Fruit fly (Drosophila melanogaster) whole organism, embryonic: ENCODE data around the gene CG7497.

Source experiments
- Abd-B ChIP-seq: fragments of 200-800 bp; sonication (Bioruptor generic); optimal IDR thresholded peaks from 2 replicates; lab custom pipeline; 2018; ENCODE audit warnings: missing biosample characterization, mild to moderate bottlenecking, missing genetic modification characterization, moderate library complexity
- Bgb ChIP-seq: fragments of 200-800 bp; sonication (Bioruptor generic); IDR thresholded peaks from 2 replicates; pipeline ENCODE4 v1.3.6; 2022; ENCODE audit warnings: missing biosample characterization, missing genetic modification characterization; ENCODE audit not compliant: partially characterized antibody
- Bteb2 ChIP-seq: fragments of 200-800 bp; sonication (Bioruptor generic); optimal IDR thresholded peaks from 2 replicates; lab custom pipeline; 2016; ENCODE audit warnings: missing biosample characterization, missing genetic modification characterization
- CG10462 ChIP-seq: fragments of 200-800 bp; sonication (Bioruptor generic); optimal IDR thresholded peaks from 2 replicates; lab custom pipeline; 2016; ENCODE audit warnings: missing biosample characterization, missing genetic modification characterization
- CG10565 ChIP-seq: fragments of 200-800 bp; sonication (Bioruptor generic); optimal IDR thresholded peaks from 3 replicates; lab custom pipeline; 2016; ENCODE audit warnings: missing biosample characterization, mild to moderate bottlenecking, missing genetic modification characterization
- CG12219 ChIP-seq: fragments of 200-800 bp; sonication (Bioruptor generic); optimal IDR thresholded peaks from 3 replicates; lab custom pipeline; 2018; ENCODE audit warnings: missing biosample characterization, mild to moderate bottlenecking, missing genetic modification characterization
- CG14860 ChIP-seq: fragments of 200-800 bp; sonication (Bioruptor generic); IDR thresholded peaks from 3 replicates; pipeline ENCODE4 v1.3.6; 2022; ENCODE audit warnings: missing biosample characterization, missing genetic modification characterization; ENCODE audit not compliant: partially characterized antibody
- CG14965 ChIP-seq: fragments of 200-800 bp; sonication (Bioruptor generic); optimal IDR thresholded peaks from 2 replicates; lab custom pipeline; 2016; ENCODE audit warnings: missing biosample characterization, missing genetic modification characterization, borderline replicate concordance
- CG17802 ChIP-seq: fragments of 200-800 bp; sonication (Bioruptor generic); optimal IDR thresholded peaks from 2 replicates; lab custom pipeline; 2018; ENCODE audit warnings: missing biosample characterization, mild to moderate bottlenecking, missing genetic modification characterization, moderate library complexity
- CG2129 ChIP-seq: fragments of 200-800 bp; sonication (Bioruptor generic); IDR thresholded peaks from 2 replicates; pipeline ENCODE4 v1.3.6; 2022; ENCODE audit warnings: missing biosample characterization, missing genetic modification characterization; ENCODE audit not compliant: partially characterized antibody
- CG2199 ChIP-seq: fragments of 200-800 bp; sonication (Bioruptor generic); IDR thresholded peaks from 3 replicates; pipeline ENCODE4 v1.3.6; 2022; ENCODE audit warnings: missing biosample characterization, missing genetic modification characterization
- CG33213 ChIP-seq: fragments of 200-800 bp; sonication (Bioruptor generic); optimal IDR thresholded peaks from 3 replicates; lab custom pipeline; 2016; ENCODE audit warnings: missing biosample characterization, missing genetic modification characterization
- CG34422 ChIP-seq: fragments of 200-800 bp; sonication (Bioruptor generic); IDR thresholded peaks from 3 replicates; pipeline ENCODE4 v1.3.6; 2022; ENCODE audit warnings: missing biosample characterization, missing genetic modification characterization
- CG6654 ChIP-seq: fragments of 200-800 bp; sonication (Bioruptor generic); optimal IDR thresholded peaks from 2 replicates; lab custom pipeline; 2017; ENCODE audit warnings: missing biosample characterization, mild to moderate bottlenecking, missing genetic modification characterization
- CG6791 ChIP-seq: fragments of 200-800 bp; sonication (Bioruptor generic); IDR thresholded peaks from 3 replicates; pipeline ENCODE4 v1.3.6; 2022; ENCODE audit warnings: missing biosample characterization, missing genetic modification characterization; ENCODE audit not compliant: partially characterized antibody
- CG7963 ChIP-seq: fragments of 200-800 bp; sonication (Bioruptor generic); IDR thresholded peaks from 3 replicates; pipeline ENCODE4 v1.3.6; 2022; ENCODE audit warnings: missing biosample characterization, missing genetic modification characterization; ENCODE audit not compliant: partially characterized antibody
- CoRest ChIP-seq: fragments of 200-800 bp; sonication (Bioruptor generic); optimal IDR thresholded peaks from 3 replicates; lab custom pipeline; 2018; ENCODE audit warnings: missing biosample characterization, mild to moderate bottlenecking, missing genetic modification characterization, moderate library complexity
- D ChIP-seq, 2 experiments: fragments of 200-800 bp in 1 of 2; fragments of >200 bp in 1 of 2; sonication (Bioruptor generic) in 1 of 2; optimal IDR thresholded peaks; 2 replicates in 1 of 2; 3 replicates in 1 of 2; lab custom pipeline; 2017; ENCODE audit warnings: mild to moderate bottlenecking in 1 of 2, missing biosample characterization in 1 of 2, missing genetic modification characterization in 1 of 2, missing genetic modification reagents in 1 of 2
- Deaf1 ChIP-seq: fragments of 200-800 bp; optimal IDR thresholded peaks from 3 replicates; lab custom pipeline; 2019; ENCODE audit warnings: missing biosample characterization, mild to moderate bottlenecking, missing genetic modification characterization, moderate library complexity
- Dek ChIP-seq: fragments of 200-800 bp; sonication (Bioruptor generic); optimal IDR thresholded peaks from 3 replicates; lab custom pipeline; 2019; ENCODE audit warnings: missing biosample characterization, mild to moderate bottlenecking, missing genetic modification characterization, moderate library complexity
- Dll ChIP-seq: fragments of 200-800 bp; sonication (Bioruptor generic); IDR thresholded peaks from 4 replicates; pipeline ENCODE4 v1.3.6; 2022; ENCODE audit warnings: missing biosample characterization, missing genetic modification characterization; ENCODE audit not compliant: partially characterized antibody
- Elba2 ChIP-seq: fragments of 200-800 bp; sonication (Bioruptor generic); optimal IDR thresholded peaks from 3 replicates; lab custom pipeline; 2016; ENCODE audit warnings: missing biosample characterization, missing genetic modification characterization
- Fer2 ChIP-seq: fragments of 200-800 bp; sonication (Bioruptor generic); optimal IDR thresholded peaks from 2 replicates; lab custom pipeline; 2018; ENCODE audit warnings: missing biosample characterization, mild to moderate bottlenecking, missing genetic modification characterization, moderate library complexity
- MTF-1 ChIP-seq: fragments of 200-800 bp; sonication (Bioruptor generic); optimal IDR thresholded peaks from 2 replicates; lab custom pipeline; 2018; ENCODE audit warnings: missing biosample characterization, mild to moderate bottlenecking, missing genetic modification characterization, borderline replicate concordance
- NK7.1 ChIP-seq: fragments of 200-800 bp; sonication (Bioruptor generic); optimal IDR thresholded peaks from 3 replicates; lab custom pipeline; 2016; ENCODE audit warnings: missing biosample characterization, missing genetic modification characterization
- Opbp ChIP-seq: fragments of 200-800 bp; sonication (Bioruptor generic); IDR thresholded peaks from 3 replicates; pipeline ENCODE4 v1.3.6; 2022; ENCODE audit warnings: missing biosample characterization, missing genetic modification characterization; ENCODE audit not compliant: partially characterized antibody
- Ssrp ChIP-seq: fragments of 200-800 bp; sonication (Bioruptor generic); optimal IDR thresholded peaks from 2 replicates; lab custom pipeline; 2018; ENCODE audit warnings: missing biosample characterization, mild to moderate bottlenecking, missing genetic modification characterization, moderate library complexity
- Usf ChIP-seq: fragments of 200-800 bp; sonication (Bioruptor generic); optimal IDR thresholded peaks from 2 replicates; lab custom pipeline; 2017; ENCODE audit warnings: missing genotype, missing biosample characterization, missing genetic modification characterization
- Xrp1 ChIP-seq: fragments of 200-800 bp; sonication (Bioruptor generic); IDR thresholded peaks from 2 replicates; pipeline ENCODE4 v1.3.6; 2022; ENCODE audit warnings: missing biosample characterization, missing genetic modification characterization
- YL-1 ChIP-seq: fragments of 200-800 bp; sonication (Bioruptor generic); optimal IDR thresholded peaks from 3 replicates; lab custom pipeline; 2017; ENCODE audit warnings: missing biosample characterization, mild to moderate bottlenecking, missing genetic modification characterization
- ac ChIP-seq: fragments of 200-800 bp; sonication (Bioruptor generic); optimal IDR thresholded peaks from 3 replicates; lab custom pipeline; 2017; ENCODE audit warnings: missing biosample characterization, mild to moderate bottlenecking, missing genetic modification characterization
- al ChIP-seq: fragments of 200-800 bp; sonication (Bioruptor generic); IDR thresholded peaks from 2 replicates; pipeline ENCODE4 v1.3.6; 2022; ENCODE audit warnings: missing biosample characterization, missing genetic modification characterization
- btn ChIP-seq: fragments of 200-800 bp; sonication (Bioruptor generic); optimal IDR thresholded peaks from 2 replicates; lab custom pipeline; 2016; ENCODE audit warnings: missing biosample characterization, missing genetic modification characterization
- chinmo ChIP-seq: fragments of 200-800 bp; sonication (Bioruptor generic); IDR thresholded peaks from 4 replicates; pipeline ENCODE4 v1.3.6; 2022; ENCODE audit warnings: missing biosample characterization, missing genetic modification characterization; ENCODE audit not compliant: partially characterized antibody
- dan ChIP-seq: fragments of 200-800 bp; sonication (Bioruptor generic); IDR thresholded peaks from 2 replicates; pipeline ENCODE4 v1.3.6; 2022; ENCODE audit warnings: missing biosample characterization, missing genetic modification characterization
- ftz-f1 ChIP-seq: fragments of 200-800 bp; sonication (Bioruptor generic); optimal IDR thresholded peaks from 2 replicates; lab custom pipeline; 2016; ENCODE audit warnings: missing biosample characterization, missing genetic modification characterization
- hb ChIP-seq: fragments of 200-800 bp; sonication (Bioruptor generic); IDR thresholded peaks from 3 replicates; pipeline ENCODE4 v1.3.6; 2022; ENCODE audit warnings: missing biosample characterization, missing genetic modification characterization; ENCODE audit not compliant: partially characterized antibody
- jigr1 ChIP-seq: fragments of 200-800 bp; sonication (Bioruptor generic); IDR thresholded peaks from 3 replicates; pipeline ENCODE4 v1.3.6; 2022; ENCODE audit warnings: missing biosample characterization, missing genetic modification characterization
- lola ChIP-seq, 3 experiments: fragments of >200 bp in 2 of 3; fragments of 200-800 bp in 1 of 3; sonication (Bioruptor generic) in 1 of 3; optimal IDR thresholded peaks; 2 replicates each; lab custom pipeline; 2017 to 2019; ENCODE audit warnings: missing biosample characterization in 3 of 3, missing genetic modification characterization in 3 of 3, mild to moderate bottlenecking in 1 of 3, moderate library complexity in 1 of 3
- maf-S ChIP-seq: fragments of 200-800 bp; sonication (Bioruptor generic); optimal IDR thresholded peaks from 2 replicates; lab custom pipeline; 2016; ENCODE audit warnings: missing biosample characterization, missing genetic modification characterization
- nom ChIP-seq: fragments of 200-800 bp; sonication (Bioruptor generic); optimal IDR thresholded peaks from 2 replicates; lab custom pipeline; 2017; ENCODE audit warnings: missing biosample characterization, missing genetic modification characterization, mild to moderate bottlenecking, moderate library complexity, missing genetic modification reagents
- ranshi ChIP-seq: fragments of 200-800 bp; sonication (Bioruptor generic); IDR thresholded peaks from 2 replicates; pipeline ENCODE4 v1.3.6; 2022; ENCODE audit warnings: missing biosample characterization, missing genetic modification characterization
- repo ChIP-seq: fragments of 200-800 bp; sonication (Bioruptor generic); optimal IDR thresholded peaks from 2 replicates; lab custom pipeline; 2016; ENCODE audit warnings: missing biosample characterization, missing genetic modification characterization
- tna ChIP-seq: fragments of 200-800 bp; sonication (Bioruptor generic); IDR thresholded peaks from 2 replicates; pipeline ENCODE4 v1.3.6; 2022; ENCODE audit warnings: missing biosample characterization, missing genetic modification characterization; ENCODE audit not compliant: partially characterized antibody
- wdn ChIP-seq: fragments of 200-800 bp; sonication (Bioruptor generic); IDR thresholded peaks from 2 replicates; pipeline ENCODE4 v1.3.6; 2022; ENCODE audit warnings: missing biosample characterization, missing genetic modification characterization
- yki ChIP-seq: fragments of >200 bp; optimal IDR thresholded peaks from 3 replicates; lab custom pipeline; 2018
- zf30C ChIP-seq: fragments of 200-800 bp; sonication (Bioruptor generic); optimal IDR thresholded peaks from 3 replicates; lab custom pipeline; 2018; ENCODE audit warnings: missing biosample characterization, mild to moderate bottlenecking, missing genetic modification characterization

CG7497 gene

DNA sequence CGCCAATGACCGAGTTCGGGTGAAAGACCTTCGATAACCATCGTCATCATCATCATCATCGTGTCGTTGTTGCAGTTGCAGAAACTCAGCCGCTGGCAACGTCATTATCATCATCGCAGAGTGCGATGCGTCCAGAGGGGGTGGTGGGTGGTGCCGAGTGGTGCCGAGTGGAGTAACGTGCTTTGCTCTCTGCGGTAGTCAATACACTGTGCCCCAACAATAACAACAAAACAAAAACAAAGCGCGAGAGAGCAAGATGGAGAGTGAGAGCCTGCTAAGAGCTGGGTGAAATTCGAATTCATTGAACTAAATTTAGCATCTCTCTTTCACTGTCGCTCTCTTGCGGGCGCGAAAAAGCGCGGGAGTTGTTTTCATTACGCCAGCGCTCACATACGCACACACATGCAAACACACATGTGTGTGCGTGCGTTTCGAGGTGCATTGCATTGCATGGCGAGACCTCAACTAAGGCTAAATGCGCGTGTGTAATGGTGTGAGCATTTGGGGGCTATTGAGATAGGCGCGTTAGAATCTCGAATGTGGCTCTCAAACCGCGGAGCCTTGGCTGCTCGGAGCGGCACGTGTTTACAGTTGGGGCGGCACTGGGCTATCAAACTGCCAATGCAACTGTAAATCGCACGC is 21.3 kb upstream of the CG7497 start (continued):
- no peak for TF ChIP-seq CG33213 (GFP tag; lab: Kevin White, UChicago)
- no peak for TF ChIP-seq jigr1
- no peak for TF ChIP-seq Elba2 (GFP tag; lab: Kevin White, UChicago)
- TF ChIP-seq yki (lab: Kevin White, UChicago): peak; percentile 33
- peak; percentile 100 for TF ChIP-seq CG6654 (GFP tag; lab: Kevin White, UChicago)
- no peak for TF ChIP-seq btn
- TF ChIP-seq Usf (GFP tag; lab: Kevin White, UChicago): no peak
- TF ChIP-seq ranshi (GFP tag; lab: Robert Waterston, UW): no peak
- no peak for TF ChIP-seq Fer2 (tag; lab: Kevin White, UChicago)
- no peak for TF ChIP-seq CG14965 (GFP tag; lab: Kevin White, UChicago)
- no peak for TF ChIP-seq CG10462 (GFP tag; lab: Kevin White, UChicago)
- peak; percentile 57; the same call in 1 of the 3 replicates for TF ChIP-seq Opbp (GFP tag; lab: Robert Waterston, UW)
- peak; percentile 30 for TF ChIP-seq CoRest (tag; lab: Kevin White, UChicago)
- peak; percentile 84 for TF ChIP-seq Deaf1 (tag; lab: Kevin White, UChicago)
- no peak for TF ChIP-seq CG2129 (GFP tag; lab: Robert Waterston, UW)
- TF ChIP-seq Dek (tag; lab: Kevin White, UChicago): no peak
- no peak for TF ChIP-seq CG12219 (GFP tag; lab: Kevin White, UChicago)
- TF ChIP-seq hb (GFP tag; lab: Robert Waterston, UW): no peak
- no peak for TF ChIP-seq NK7.1 (GFP tag; lab: Kevin White, UChicago)
- no peak for TF ChIP-seq MTF-1 (GFP tag; lab: Kevin White, UChicago)
- TF ChIP-seq YL-1 (GFP tag; lab: Kevin White, UChicago): no peak
- peak; percentile 37; the same call in 1 of the 2 replicates for TF ChIP-seq Bgb (GFP tag; lab: Robert Waterston, UW)
- TF ChIP-seq chinmo (GFP tag; lab: Robert Waterston, UW): peak; percentile 97
- no peak for TF ChIP-seq Ssrp (tag; lab: Kevin White, UChicago)
- TF ChIP-seq Dll (GFP tag; lab: Robert Waterston, UW): 0 out of 4 replicates have a peak, but pooled peaks have one; percentile 30
- TF ChIP-seq CG17802 (tag; lab: Kevin White, UChicago): no peak
- TF ChIP-seq Xrp1: no peak
- peak; percentile 32; the same call in 1 of the 3 replicates for TF ChIP-seq CG7963 (GFP tag; lab: Robert Waterston, UW)
- TF ChIP-seq CG10565 (GFP tag; lab: Kevin White, UChicago): no peak
- no peak for TF ChIP-seq wdn (GFP tag; lab: Robert Waterston, UW)
- no peak for TF ChIP-seq Bteb2 (GFP tag; lab: Kevin White, UChicago)
- no peak for TF ChIP-seq al (GFP tag; lab: Robert Waterston, UW)
- TF ChIP-seq dan (GFP tag; lab: Robert Waterston, UW): no peak
- TF ChIP-seq CG2199 (GFP tag; lab: Robert Waterston, UW): peak; percentile 73; the same call in 1 of the 3 replicates
- TF ChIP-seq ftz-f1: peak; percentile 90
- TF ChIP-seq CG14860 (GFP tag; lab: Robert Waterston, UW): 0 out of 3 replicates have a peak, but pooled peaks have one; percentile 30
- no peak for TF ChIP-seq zf30C
- TF ChIP-seq Abd-B (GFP tag; lab: Kevin White, UChicago): peak; percentile 3
- TF ChIP-seq ac: no peak
- no peak for TF ChIP-seq D (optimal IDR thresholded peaks at IDR 0.05; lab: Kevin White, UChicago)
- no peak for TF ChIP-seq D (GFP tag; optimal IDR thresholded peaks at IDR 0.05; lab: Kevin White, UChicago)
- TF ChIP-seq nom (GFP tag; lab: Kevin White, UChicago): peak; percentile 73
- peak in 1 of 3 experiments; percentile 21 for TF ChIP-seq lola (GFP tag; optimal IDR thresholded peaks at IDR 0.05; lab: Kevin White, UChicago)
- TF ChIP-seq CG6791 (GFP tag; lab: Robert Waterston, UW): peak; percentile 64; the same call in 2 of the 3 replicates
- TF ChIP-seq CG34422 (GFP tag; lab: Robert Waterston, UW): 0 out of 3 replicates have a peak, but pooled peaks have one; percentile 42
- TF ChIP-seq repo (GFP tag; lab: Kevin White, UChicago): no peak
- no peak for TF ChIP-seq maf-S (GFP tag; lab: Kevin White, UChicago)
- 0 out of 2 replicates have a peak, but pooled peaks have one; percentile 12 for TF ChIP-seq tna (GFP tag; lab: Robert Waterston, UW)
